1 fruit fly cellular context compared by ENCODE assay signal in the genomic region with DNA sequence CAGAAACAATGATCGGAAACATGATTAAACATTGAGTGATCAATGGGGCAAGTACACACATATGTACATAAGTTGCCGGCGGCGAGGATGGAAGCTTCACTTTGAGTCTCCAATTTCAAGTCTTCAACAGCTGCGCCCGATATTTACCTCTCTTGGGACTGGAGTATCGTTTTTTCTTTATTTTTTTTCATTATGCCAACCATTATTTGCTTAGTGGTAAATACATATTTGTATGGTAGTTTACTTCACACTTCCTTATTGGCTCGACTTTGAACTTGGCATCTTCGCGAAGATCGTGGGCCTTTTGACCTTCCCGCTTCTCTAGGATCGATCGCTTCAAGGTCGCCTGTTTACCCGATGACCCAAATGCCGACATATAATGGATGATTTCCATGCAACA.
TF ChIP-seq lines count a peak whose summit lies in the region.

No protein-coding gene starts in this region.

TF ChIP-seq in whole organism, embryonic, 481 proteins besides CTCF, POLR2A, EP300 and RAD21 (continued from another document and continues in another):
- TF ChIP-seq vvl (GFP tag; IDR thresholded peaks at IDR 0.05; lab: Robert Waterston, UW) (no peak), gce (GFP tag; IDR thresholded peaks at IDR 0.05; lab: Robert Waterston, UW) (no peak), Bteb2 (GFP tag; optimal IDR thresholded peaks at IDR 0.05; lab: Kevin White, UChicago) (no peak), CG34224 (GFP tag; IDR thresholded peaks at IDR 0.05; lab: Robert Waterston, UW; ENCODE audit: partially characterized antibody) (no peak), CG5245 (GFP tag; optimal IDR thresholded peaks at IDR 0.05; lab: Kevin White, UChicago) (no peak), CG10209 (GFP tag; optimal IDR thresholded peaks at IDR 0.05; lab: Kevin White, UChicago) (peak; percentile 52), bbx (GFP tag; IDR thresholded peaks at IDR 0.05; lab: Robert Waterston, UW; ENCODE audit: partially characterized antibody) (no peak), Adf1 (GFP tag; IDR thresholded peaks at IDR 0.05; lab: Robert Waterston, UW) (no peak), CG10147 (GFP tag; optimal IDR thresholded peaks at IDR 0.05; lab: Kevin White, UChicago) (no peak), CG6683 (GFP tag; optimal IDR thresholded peaks at IDR 0.05; lab: Kevin White, UChicago) (no peak), NfI (GFP tag; optimal IDR thresholded peaks at IDR 0.05; lab: Kevin White, UChicago) (no peak), CG8924 (tag; optimal IDR thresholded peaks at IDR 0.05; lab: Kevin White, UChicago) (no peak), ftz-f1 (GFP tag; optimal IDR thresholded peaks at IDR 0.05; lab: Kevin White, UChicago) (no peak), Mes4 (GFP tag; optimal IDR thresholded peaks at IDR 0.05; lab: Kevin White, UChicago) (peak; percentile 8), zfh2 (GFP tag; optimal IDR thresholded peaks at IDR 0.05; lab: Kevin White, UChicago) (no peak), CG8089 (GFP tag; optimal IDR thresholded peaks at IDR 0.05; lab: Kevin White, UChicago) (peak; percentile 48), gsb (GFP tag; IDR thresholded peaks at IDR 0.05; lab: Robert Waterston, UW) (no peak), Deaf1 (tag; optimal IDR thresholded peaks at IDR 0.05; lab: Kevin White, UChicago) (no peak), ATbp (GFP tag; optimal IDR thresholded peaks at IDR 0.05; lab: Kevin White, UChicago) (peak; percentile 70), nom (GFP tag; optimal IDR thresholded peaks at IDR 0.05; lab: Kevin White, UChicago) (no peak), CoRest (tag; optimal IDR thresholded peaks at IDR 0.05; lab: Kevin White, UChicago) (no peak), CG9797 (GFP tag; optimal IDR thresholded peaks at IDR 0.05; lab: Kevin White, UChicago) (no peak), CG15073 (GFP tag; optimal IDR thresholded peaks at IDR 0.05; lab: Kevin White, UChicago) (no peak), CG17802 (tag; optimal IDR thresholded peaks at IDR 0.05; lab: Kevin White, UChicago) (no peak), CG3407 (GFP tag; optimal IDR thresholded peaks at IDR 0.05; lab: Kevin White, UChicago) (peak; percentile 48), Xrp1 (GFP tag; IDR thresholded peaks at IDR 0.05; lab: Robert Waterston, UW) (peak; percentile 42; the same call in 1 of the 2 replicates), CG8388 (GFP tag; optimal IDR thresholded peaks at IDR 0.05; lab: Kevin White, UChicago) (peak; percentile 10), Med (GFP tag; lab: Kevin White, UChicago) (peak; percentile 86), NK7.1 (GFP tag; optimal IDR thresholded peaks at IDR 0.05; lab: Kevin White, UChicago) (peak; percentile 29), pnt (GFP tag; optimal IDR thresholded peaks at IDR 0.05; lab: Kevin White, UChicago) (peak; percentile 2), z (GFP tag; IDR thresholded peaks at IDR 0.05; lab: Robert Waterston, UW) (no peak), NC2α (GFP tag; optimal IDR thresholded peaks at IDR 0.05; lab: Kevin White, UChicago) (no peak), CG33557 (GFP tag; optimal IDR thresholded peaks at IDR 0.05; lab: Kevin White, UChicago) (peak; percentile 12), CG18764 (GFP tag; optimal IDR thresholded peaks at IDR 0.05; lab: Kevin White, UChicago) (peak; percentile 15), nmo (GFP tag; optimal IDR thresholded peaks at IDR 0.05; lab: Kevin White, UChicago) (no peak), caup (GFP tag; optimal IDR thresholded peaks at IDR 0.05; lab: Kevin White, UChicago; ENCODE audit: severe bottlenecking) (peak; percentile 70), unc-4 (GFP tag; IDR thresholded peaks at IDR 0.05; lab: Robert Waterston, UW; ENCODE audit: partially characterized antibody) (no peak), YL-1 (GFP tag; optimal IDR thresholded peaks at IDR 0.05; lab: Kevin White, UChicago) (no peak), CG3847 (GFP tag; IDR thresholded peaks at IDR 0.05; lab: Robert Waterston, UW) (no peak), Nf-YB (GFP tag; optimal IDR thresholded peaks at IDR 0.05; lab: Kevin White, UChicago) (no peak), C15 (GFP tag; IDR thresholded peaks at IDR 0.05; lab: Robert Waterston, UW) (no peak), CG12942 (GFP tag; optimal IDR thresholded peaks at IDR 0.05; lab: Kevin White, UChicago) (peak; percentile 5), exex (tag; optimal IDR thresholded peaks at IDR 0.05; lab: Kevin White, UChicago) (no peak), sima (GFP tag; optimal IDR thresholded peaks at IDR 0.05; lab: Kevin White, UChicago) (no peak), CG3065 (GFP tag; optimal IDR thresholded peaks at IDR 0.05; lab: Kevin White, UChicago) (no peak), dpn (GFP tag; optimal IDR thresholded peaks at IDR 0.05; lab: Kevin White, UChicago) (peak; percentile 0 to 26), CG17328 (GFP tag; IDR thresholded peaks at IDR 0.05; lab: Robert Waterston, UW) (no peak), Myb (GFP tag; optimal IDR thresholded peaks at IDR 0.05; lab: Kevin White, UChicago) (peak; percentile 3), Xbp1 (GFP tag; optimal IDR thresholded peaks at IDR 0.05; lab: Kevin White, UChicago) (no peak), ash1 (GFP tag; optimal IDR thresholded peaks at IDR 0.05; lab: Kevin White, UChicago) (no peak), CG16779 (GFP tag; IDR thresholded peaks at IDR 0.05; lab: Robert Waterston, UW) (no peak), Ada2b (GFP tag; IDR thresholded peaks at IDR 0.05; lab: Robert Waterston, UW) (no peak), CG6854 (GFP tag; optimal IDR thresholded peaks at IDR 0.05; lab: Kevin White, UChicago) (peak; percentile 31), cg (GFP tag; optimal IDR thresholded peaks at IDR 0.05; lab: Kevin White, UChicago) (no peak), CG7963 (GFP tag; IDR thresholded peaks at IDR 0.05; lab: Robert Waterston, UW; ENCODE audit: partially characterized antibody) (no peak), D (optimal IDR thresholded peaks at IDR 0.05; lab: Kevin White, UChicago) (no peak), D (GFP tag; optimal IDR thresholded peaks at IDR 0.05; lab: Kevin White, UChicago) (peak; percentile 37), peb (GFP tag; IDR thresholded peaks at IDR 0.05; lab: Robert Waterston, UW) (no peak), CG18262 (tag; optimal IDR thresholded peaks at IDR 0.05; lab: Kevin White, UChicago) (no peak), btn (GFP tag; optimal IDR thresholded peaks at IDR 0.05; lab: Kevin White, UChicago) (no peak), slou (GFP tag; optimal IDR thresholded peaks at IDR 0.05; lab: Kevin White, UChicago) (no peak), stwl (tag; optimal IDR thresholded peaks at IDR 0.05; lab: Kevin White, UChicago) (no peak), Aef1 (GFP tag; IDR thresholded peaks at IDR 0.05; lab: Robert Waterston, UW) (no peak), gem (tag; optimal IDR thresholded peaks at IDR 0.05; lab: Kevin White, UChicago) (peak; percentile 52), Asciz (GFP tag; optimal IDR thresholded peaks at IDR 0.05; lab: Kevin White, UChicago) (peak; percentile 61), ewg (GFP tag; optimal IDR thresholded peaks at IDR 0.05; lab: Kevin White, UChicago) (peak; percentile 7), CG13123 (GFP tag; optimal IDR thresholded peaks at IDR 0.05; lab: Kevin White, UChicago) (peak; percentile 40), mirr (GFP tag; optimal IDR thresholded peaks at IDR 0.05; lab: Kevin White, UChicago) (no peak), Dad (GFP tag; optimal IDR thresholded peaks at IDR 0.05; lab: Kevin White, UChicago) (no peak), CG17829 (tag; optimal IDR thresholded peaks at IDR 0.05; lab: Kevin White, UChicago) (no peak), Hmx (GFP tag; optimal IDR thresholded peaks at IDR 0.05; lab: Kevin White, UChicago) (no peak), CG7987 (GFP tag; optimal IDR thresholded peaks at IDR 0.05; lab: Kevin White, UChicago) (peak; percentile 7), CG17361 (GFP tag; IDR thresholded peaks at IDR 0.05; lab: Robert Waterston, UW) (no peak), NC2β (GFP tag; optimal IDR thresholded peaks at IDR 0.05; lab: Kevin White, UChicago) (no peak), CG17385 (GFP tag; optimal IDR thresholded peaks at IDR 0.05; lab: Kevin White, UChicago) (peak; percentile 32), CG6765 (GFP tag; optimal IDR thresholded peaks at IDR 0.05; lab: Kevin White, UChicago) (peak; percentile 37), sna (GFP tag; IDR thresholded peaks at IDR 0.05; lab: Robert Waterston, UW; ENCODE audit: partially characterized antibody) (no peak), cwo (GFP tag; optimal IDR thresholded peaks at IDR 0.05; lab: Kevin White, UChicago) (no peak), CG10431 (GFP tag; optimal IDR thresholded peaks at IDR 0.05; lab: Kevin White, UChicago) (no peak), CG9437 (GFP tag; optimal IDR thresholded peaks at IDR 0.05; lab: Kevin White, UChicago) (no peak), dmrt11E (tag; optimal IDR thresholded peaks at IDR 0.05; lab: Kevin White, UChicago) (peak; percentile 3), Hr39 (optimal IDR thresholded peaks at IDR 0.05; lab: Kevin White, UChicago) (no peak), CG12659 (GFP tag; optimal IDR thresholded peaks at IDR 0.05; lab: Kevin White, UChicago) (peak; percentile 40), slp2 (GFP tag; optimal IDR thresholded peaks at IDR 0.05; lab: Kevin White, UChicago) (no peak), Bgb (GFP tag; IDR thresholded peaks at IDR 0.05; lab: Robert Waterston, UW; ENCODE audit: partially characterized antibody) (no peak), Abd-B (GFP tag; optimal IDR thresholded peaks at IDR 0.05; lab: Kevin White, UChicago) (no peak), CG2199 (GFP tag; IDR thresholded peaks at IDR 0.05; lab: Robert Waterston, UW) (no peak), CG4617 (GFP tag; optimal IDR thresholded peaks at IDR 0.05; lab: Kevin White, UChicago; ENCODE audit: borderline replicate concordance) (no peak), hb (GFP tag; IDR thresholded peaks at IDR 0.05; lab: Robert Waterston, UW; ENCODE audit: partially characterized antibody) (no peak), CG4730 (GFP tag; IDR thresholded peaks at IDR 0.05; lab: Robert Waterston, UW) (no peak), CG10979 (tag; optimal IDR thresholded peaks at IDR 0.05; lab: Kevin White, UChicago) (no peak), CG3163 (GFP tag; optimal IDR thresholded peaks at IDR 0.05; lab: Kevin White, UChicago) (no peak), HmgD (GFP tag; optimal IDR thresholded peaks at IDR 0.05; lab: Kevin White, UChicago) (no peak), Jarid2 (GFP tag; optimal IDR thresholded peaks at IDR 0.05; lab: Kevin White, UChicago) (no peak), CG17186 (GFP tag; optimal IDR thresholded peaks at IDR 0.05; lab: Kevin White, UChicago) (no peak), pum (GFP tag; optimal IDR thresholded peaks at IDR 0.05; lab: Kevin White, UChicago) (no peak), Sry-β (GFP tag; optimal IDR thresholded peaks at IDR 0.05; lab: Kevin White, UChicago) (no peak), CG2712 (tag; optimal IDR thresholded peaks at IDR 0.05; lab: Kevin White, UChicago) (peak; percentile 0), Ssrp (tag; optimal IDR thresholded peaks at IDR 0.05; lab: Kevin White, UChicago) (no peak), Vsx1 (GFP tag; optimal IDR thresholded peaks at IDR 0.05; lab: Kevin White, UChicago) (no peak), Pdp1 (GFP tag; optimal IDR thresholded peaks at IDR 0.05; lab: Kevin White, UChicago) (no peak), esg (GFP tag; conservative IDR thresholded peaks at IDR 0.05; lab: Robert Waterston, UW) (no peak), Hand (GFP tag; optimal IDR thresholded peaks at IDR 0.05; lab: Kevin White, UChicago) (no peak), sc (optimal IDR thresholded peaks at IDR 0.05; lab: Kevin White, UChicago) (no peak), sc (GFP tag; optimal IDR thresholded peaks at IDR 0.05; lab: Kevin White, UChicago) (peak; percentile 2), CG11696 (GFP tag; IDR thresholded peaks at IDR 0.05; lab: Robert Waterston, UW) (no peak), fd102C (GFP tag; optimal IDR thresholded peaks at IDR 0.05; lab: Kevin White, UChicago) (no peak), CG11560 (tag; IDR thresholded peaks at IDR 0.05; lab: Robert Waterston, UW) (no peak), CG2875 (GFP tag; optimal IDR thresholded peaks at IDR 0.05; lab: Kevin White, UChicago) (peak; percentile 61), Lhr (GFP tag; optimal IDR thresholded peaks at IDR 0.05; lab: Kevin White, UChicago) (no peak), CkIIα-i1 (GFP tag; IDR thresholded peaks at IDR 0.05; lab: Robert Waterston, UW) (no peak), rib (GFP tag; IDR thresholded peaks at IDR 0.05; lab: Robert Waterston, UW) (no peak), HmgZ (tag; optimal IDR thresholded peaks at IDR 0.05; lab: Kevin White, UChicago) (no peak), yki (optimal IDR thresholded peaks at IDR 0.05; lab: Kevin White, UChicago) (no peak), cas (GFP tag; IDR thresholded peaks at IDR 0.05; lab: Robert Waterston, UW) (no peak), pfk (GFP tag; optimal IDR thresholded peaks at IDR 0.05; lab: Kevin White, UChicago) (no peak), org-1 (GFP tag; optimal IDR thresholded peaks at IDR 0.05; lab: Kevin White, UChicago) (peak; percentile 21), p53 (GFP tag; optimal IDR thresholded peaks at IDR 0.05; lab: Kevin White, UChicago) (no peak), otp (GFP tag; IDR thresholded peaks at IDR 0.05; lab: Robert Waterston, UW) (no peak), mld (GFP tag; IDR thresholded peaks at IDR 0.05; lab: Robert Waterston, UW; ENCODE audit: partially characterized antibody) (no peak), Ravus (GFP tag; IDR thresholded peaks at IDR 0.05; lab: Robert Waterston, UW) (no peak), Sry-δ (GFP tag; optimal IDR thresholded peaks at IDR 0.05; lab: Kevin White, UChicago) (peak; percentile 5), tgo (GFP tag; IDR thresholded peaks at IDR 0.05; lab: Robert Waterston, UW) (peak; percentile 26; the same call in 1 of the 3 replicates), CG10366 (GFP tag; IDR thresholded peaks at IDR 0.05; lab: Robert Waterston, UW) (no peak), Spps (tag; optimal IDR thresholded peaks at IDR 0.05; lab: Kevin White, UChicago) (no peak), Hmr (GFP tag; optimal IDR thresholded peaks at IDR 0.05; lab: Kevin White, UChicago) (peak; percentile 63), vnd (GFP tag; IDR thresholded peaks at IDR 0.05; lab: Robert Waterston, UW; ENCODE audit: partially characterized antibody) (no peak), BtbVII (GFP tag; optimal IDR thresholded peaks at IDR 0.05; lab: Kevin White, UChicago) (peak; percentile 41), twi (tag; optimal IDR thresholded peaks at IDR 0.05; lab: Kevin White, UChicago) (no peak), zen2 (GFP tag; IDR thresholded peaks at IDR 0.05; lab: Robert Waterston, UW; ENCODE audit: partially characterized antibody) (no peak), sim (GFP tag; IDR thresholded peaks at IDR 0.05; lab: Robert Waterston, UW) (no peak), odd (GFP tag; optimal IDR thresholded peaks at IDR 0.05; lab: Kevin White, UChicago) (peak; percentile 57), da (GFP tag; optimal IDR thresholded peaks at IDR 0.05; lab: Kevin White, UChicago) (no peak)
